Worm (Caenorhabditis elegans) whole organism, early embryonic: ENCODE results near the gene F49F1.5.
"Not testable (repeated sequence)": the region's sequence is repeated elsewhere in the genome, so short reads cannot be mapped to it uniquely, and the experiment has no call there.

Experiments used
- B0310.2 ChIP-seq: sonication (generic microtip); optimal IDR thresholded peaks from 2 replicates; lab custom pipeline; 2016; ENCODE audit warnings: mild to moderate bottlenecking, missing genetic modification characterization, missing compliant biosample characterization
- F13C5.2 ChIP-seq: sonication (generic microtip); optimal IDR thresholded peaks from 2 replicates; lab custom pipeline; 2017; ENCODE audit warnings: mild to moderate bottlenecking, missing genetic modification characterization, inconsistent platforms, missing compliant biosample characterization
- aly-1 ChIP-seq: sonication (generic microtip); optimal IDR thresholded peaks from 2 replicates; lab custom pipeline; 2016; ENCODE audit warnings: missing genetic modification characterization, missing compliant biosample characterization
- ama-1 ChIP-seq: fragments of 150-350 bp; optimal IDR thresholded peaks from 2 replicates; lab custom pipeline; 2014
- ceh-13 ChIP-seq: fragments of 200-800 bp; sonication (Bioruptor generic); optimal IDR thresholded peaks from 2 replicates; lab custom pipeline; 2018; ENCODE audit warnings: mild to moderate bottlenecking, missing genetic modification characterization, missing compliant biosample characterization
- ceh-36 ChIP-seq: sonication (generic microtip); optimal IDR thresholded peaks from 2 replicates; lab custom pipeline; 2016; ENCODE audit warnings: missing genetic modification characterization, inconsistent platforms, missing compliant biosample characterization
- ets-7 ChIP-seq: sonication (generic microtip); optimal IDR thresholded peaks from 2 replicates; lab custom pipeline; 2016; ENCODE audit warnings: missing genotype, missing genetic modification characterization, missing compliant biosample characterization
- flt-1 ChIP-seq: fragments of 200-800 bp; sonication (Bioruptor generic); IDR thresholded peaks from 2 replicates; pipeline ENCODE4 v1.3.6; 2022; ENCODE audit warnings: missing genetic modification characterization, missing compliant biosample characterization
- hmbx-1 ChIP-seq: sonication (generic microtip); optimal IDR thresholded peaks from 2 replicates; lab custom pipeline; 2016; ENCODE audit warnings: mild to moderate bottlenecking, missing genetic modification characterization, missing compliant biosample characterization
- hmg-4 ChIP-seq: fragments of 200-800 bp; sonication (Bioruptor generic); optimal IDR thresholded peaks from 2 replicates; lab custom pipeline; 2018; ENCODE audit warnings: mild to moderate bottlenecking, missing genetic modification characterization, missing compliant biosample characterization
- hnd-1 ChIP-seq: sonication (generic microtip); optimal IDR thresholded peaks from 2 replicates; lab custom pipeline; 2016; ENCODE audit warnings: missing genetic modification characterization, missing compliant biosample characterization
- pes-1 ChIP-seq: fragments of 200-800 bp; sonication (Bioruptor generic); IDR thresholded peaks from 2 replicates; pipeline ENCODE4 v1.3.6; 2022; ENCODE audit warnings: missing genetic modification reagents, missing genetic modification characterization, missing compliant biosample characterization
- scrt-1 ChIP-seq: fragments of 200-800 bp; sonication (Bioruptor generic); IDR thresholded peaks from 2 replicates; pipeline ENCODE4 v1.3.6; 2022; ENCODE audit warnings: missing genetic modification characterization, missing compliant biosample characterization
- sea-1 ChIP-seq: fragments of 200-800 bp; sonication (Bioruptor generic); conservative IDR thresholded peaks from 2 replicates; pipeline ENCODE4 v1.3.6; 2022; ENCODE audit warnings: missing genetic modification characterization, missing compliant biosample characterization
- tbx-11 ChIP-seq: fragments of 200-800 bp; sonication (Bioruptor generic); IDR thresholded peaks from 2 replicates; pipeline ENCODE4 v1.3.6; 2022; ENCODE audit warnings: missing genetic modification characterization, missing compliant biosample characterization
- tbx-37 ChIP-seq: fragments of 200-800 bp; sonication (Bioruptor generic); conservative IDR thresholded peaks from 2 replicates; pipeline ENCODE4 v1.3.6; 2022; ENCODE audit warnings: missing genetic modification reagents, missing genetic modification characterization, missing compliant biosample characterization
- tra-4 ChIP-seq: sonication (generic microtip); optimal IDR thresholded peaks from 2 replicates; lab custom pipeline; 2017; ENCODE audit warnings: missing genetic modification characterization, missing compliant biosample characterization

Gene F49F1.5

DNA sequence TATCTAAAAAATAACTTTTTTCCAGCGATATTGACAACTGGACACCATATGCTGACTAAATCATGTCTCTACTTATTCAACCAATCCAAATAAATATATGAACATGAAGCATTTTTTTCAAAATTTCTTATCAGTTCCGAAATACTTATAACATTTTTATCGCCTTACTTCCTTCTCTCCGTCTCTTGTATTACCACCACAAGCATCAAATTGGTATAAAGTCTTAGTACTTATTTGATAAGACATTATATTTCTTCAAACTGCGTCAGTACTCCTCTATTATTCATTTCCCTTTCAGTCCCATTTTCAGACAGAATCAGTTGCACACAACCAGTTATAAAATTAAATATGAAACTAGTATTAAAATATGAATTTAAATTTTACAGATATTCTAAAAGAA, 27.7 kb upstream of the F49F1.5 start:
- TF ChIP-seq aly-1 (tag; lab: Kevin White, UChicago) (no peak), B0310.2 (no peak), tbx-37 (GFP tag; lab: Robert Waterston, UW) (no peak), sea-1 (GFP tag; lab: Robert Waterston, UW) (no peak), ets-7 (no peak), F13C5.2 (tag; lab: Kevin White, UChicago) (no peak), scrt-1 (GFP tag; lab: Robert Waterston, UW) (no peak), flt-1 (GFP tag; lab: Robert Waterston, UW) (no peak), ama-1 (lab: Kevin White, UChicago) (no peak), pes-1 (GFP tag; lab: Robert Waterston, UW) (no peak), tbx-11 (GFP tag; lab: Robert Waterston, UW) (no peak), ceh-13 (GFP tag; lab: Kevin White, UChicago) (no peak), hnd-1 (tag; lab: Kevin White, UChicago) (no peak), hmg-4 (GFP tag; lab: Kevin White, UChicago) (no peak), hmbx-1 (tag; lab: Kevin White, UChicago) (no peak), ceh-36 (tag; lab: Kevin White, UChicago) (no peak), tra-4 (tag; lab: Kevin White, UChicago) (no peak)

DNA sequence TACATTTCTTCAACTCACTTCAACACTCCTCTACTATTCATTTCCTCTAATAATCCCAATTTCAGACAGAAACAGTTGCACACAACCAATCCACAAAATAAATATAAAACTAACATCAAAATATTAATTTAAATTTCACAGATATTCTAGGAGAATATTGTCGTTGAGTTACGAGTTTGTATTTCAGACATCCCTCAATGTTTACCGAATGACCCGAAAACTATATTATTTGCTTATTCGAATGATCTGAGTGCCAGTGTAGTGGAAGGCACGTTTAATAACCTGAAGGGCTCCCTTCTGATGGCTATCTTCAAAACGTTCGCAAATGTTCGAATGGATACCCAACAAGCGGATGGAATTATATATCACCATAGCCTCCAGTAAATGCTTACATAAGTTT, 24.6 kb upstream of the F49F1.5 start, which contains the start of gene R07C12.3:
Gene R07C12.3 (plus strand): TSS at position 301 of the 400 bp plus-strand sequence.
- TF ChIP-seq tbx-11 (GFP tag; lab: Robert Waterston, UW) = no peak
- TF ChIP-seq scrt-1 (GFP tag; lab: Robert Waterston, UW) = no peak
- no peak for TF ChIP-seq flt-1 (GFP tag; lab: Robert Waterston, UW)

DNA sequence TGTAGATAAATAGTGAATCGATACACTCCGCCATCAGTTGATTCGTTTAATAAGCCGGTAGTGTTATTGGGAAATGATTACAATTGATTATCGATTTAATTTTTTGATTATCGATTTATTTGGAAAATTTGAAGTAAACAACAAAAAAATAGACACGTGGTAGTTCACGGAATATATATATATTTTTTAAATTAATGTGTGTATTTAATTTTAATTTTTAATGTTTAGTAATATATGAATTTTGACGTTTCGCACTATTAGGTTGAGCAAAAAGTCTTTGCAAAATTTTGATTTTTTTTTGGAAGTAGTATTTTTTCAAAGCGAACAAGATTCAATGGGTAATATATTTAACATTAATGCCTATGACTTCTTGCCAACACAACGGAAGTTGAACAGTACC, 22.8 kb upstream of the F49F1.5 start, which contains the start of gene F49F1.12:
Gene F49F1.12 (minus strand): TSS at position 101 of the 400 bp plus-strand sequence.
- TF ChIP-seq flt-1 (GFP tag; lab: Robert Waterston, UW); ceh-13 (GFP tag; lab: Kevin White, UChicago); pes-1 (GFP tag; lab: Robert Waterston, UW): not testable (repeated sequence)

DNA sequence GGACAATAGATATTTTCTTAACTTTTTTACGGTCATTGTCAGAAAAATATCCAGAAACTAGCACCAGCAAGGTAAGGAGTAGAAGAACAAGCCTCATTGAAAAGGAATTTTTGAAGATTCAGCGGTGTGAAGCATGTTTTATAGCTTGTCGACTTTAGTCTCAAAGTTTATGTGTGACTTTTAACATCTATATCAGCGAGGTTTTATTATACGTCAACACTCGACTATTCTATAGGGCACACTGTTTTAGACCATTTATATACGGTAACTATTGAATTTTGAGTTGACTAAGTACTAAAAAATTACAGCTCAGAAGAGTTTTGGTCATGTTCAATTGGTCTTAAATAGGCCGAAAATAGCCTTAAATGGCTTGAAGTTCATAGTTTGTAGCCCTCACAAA, 21.1 kb upstream of the F49F1.5 start, which contains the start of gene F49F1.11:
Gene F49F1.11 (minus strand): TSS at position 101 of the 400 bp plus-strand sequence.
- TF ChIP-seq hnd-1 (tag; lab: Kevin White, UChicago) = no peak
- no peak for TF ChIP-seq ama-1 (lab: Kevin White, UChicago)
- TF ChIP-seq scrt-1 (GFP tag; lab: Robert Waterston, UW) = no peak
- TF ChIP-seq tbx-11 (GFP tag; lab: Robert Waterston, UW) = no peak
- TF ChIP-seq F13C5.2 (tag; lab: Kevin White, UChicago) = no peak
- no peak for TF ChIP-seq tra-4 (tag; lab: Kevin White, UChicago)
- TF ChIP-seq hmg-4 (GFP tag; lab: Kevin White, UChicago) = no peak
- no peak for TF ChIP-seq tbx-37 (GFP tag; lab: Robert Waterston, UW)
- no peak for TF ChIP-seq hmbx-1 (tag; lab: Kevin White, UChicago)
- no peak for TF ChIP-seq B0310.2
- TF ChIP-seq aly-1 (tag; lab: Kevin White, UChicago) = no peak
- no peak for TF ChIP-seq pes-1 (GFP tag; lab: Robert Waterston, UW)

DNA sequence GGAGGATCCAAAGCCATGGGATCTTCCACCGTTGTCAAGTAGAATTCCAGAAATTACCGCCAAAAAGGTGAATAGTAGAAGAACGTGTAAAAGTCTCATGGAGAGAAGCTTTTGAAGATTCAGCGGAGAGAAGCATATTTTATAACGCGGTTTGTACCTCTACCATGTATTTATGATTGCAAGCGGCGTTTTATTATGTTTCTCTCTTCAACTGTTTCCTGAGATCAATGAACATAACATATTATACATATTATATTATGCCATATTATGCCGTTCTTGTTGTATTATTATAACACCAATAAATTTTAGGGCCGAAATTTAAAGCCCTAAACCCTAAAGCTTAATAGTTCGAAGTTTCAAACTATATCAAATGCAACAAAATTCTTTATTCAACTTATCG, 20.1 kb upstream of the F49F1.5 start, which contains the start of gene F49F1.18:
Gene F49F1.18 (minus strand): TSS at position 101 of the 400 bp plus-strand sequence.
- no peak for TF ChIP-seq ceh-13 (GFP tag; lab: Kevin White, UChicago)
- TF ChIP-seq hmbx-1 (tag; lab: Kevin White, UChicago) = no peak
- no peak for TF ChIP-seq tra-4 (tag; lab: Kevin White, UChicago)
- TF ChIP-seq sea-1 (GFP tag; lab: Robert Waterston, UW) = no peak
- TF ChIP-seq hmg-4 (GFP tag; lab: Kevin White, UChicago) = no peak
- TF ChIP-seq ceh-36 (tag; lab: Kevin White, UChicago) = no peak
- TF ChIP-seq F13C5.2 (tag; lab: Kevin White, UChicago) = no peak
- TF ChIP-seq B0310.2 = no peak
- TF ChIP-seq flt-1 (GFP tag; lab: Robert Waterston, UW) = no peak
- no peak for TF ChIP-seq tbx-37 (GFP tag; lab: Robert Waterston, UW)
- TF ChIP-seq ama-1 (lab: Kevin White, UChicago) = no peak
- TF ChIP-seq scrt-1 (GFP tag; lab: Robert Waterston, UW) = no peak
- TF ChIP-seq hnd-1 (tag; lab: Kevin White, UChicago) = no peak
- TF ChIP-seq tbx-11 (GFP tag; lab: Robert Waterston, UW) = no peak
- TF ChIP-seq pes-1 (GFP tag; lab: Robert Waterston, UW) = no peak
- no peak for TF ChIP-seq ets-7
- TF ChIP-seq aly-1 (tag; lab: Kevin White, UChicago) = no peak

DNA sequence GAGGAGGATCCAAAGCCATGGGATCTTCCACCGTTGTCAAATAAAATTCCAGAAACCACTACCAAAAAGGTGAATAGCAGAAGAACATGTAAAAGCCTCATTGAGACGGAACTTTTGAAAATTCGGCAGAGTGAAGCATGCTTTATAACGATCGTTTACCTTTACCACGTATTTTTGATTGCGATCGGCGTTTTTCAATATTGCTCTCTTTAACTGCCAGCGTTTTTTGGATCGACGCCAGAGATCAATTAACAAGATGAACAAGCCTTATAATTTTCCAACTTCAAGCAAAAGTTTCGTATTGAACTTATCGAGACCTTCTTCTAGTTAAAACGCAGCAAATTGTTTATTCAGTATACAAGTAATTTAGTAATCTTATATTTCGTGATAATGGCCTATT, 18.8 kb upstream of the F49F1.5 start, which contains the start of gene F49F1.10:
Gene F49F1.10 (minus strand): TSS at position 101 of the 400 bp plus-strand sequence.
- TF ChIP-seq sea-1 (GFP tag; lab: Robert Waterston, UW) (no peak), aly-1 (tag; lab: Kevin White, UChicago) (no peak), hmbx-1 (tag; lab: Kevin White, UChicago) (no peak)

DNA sequence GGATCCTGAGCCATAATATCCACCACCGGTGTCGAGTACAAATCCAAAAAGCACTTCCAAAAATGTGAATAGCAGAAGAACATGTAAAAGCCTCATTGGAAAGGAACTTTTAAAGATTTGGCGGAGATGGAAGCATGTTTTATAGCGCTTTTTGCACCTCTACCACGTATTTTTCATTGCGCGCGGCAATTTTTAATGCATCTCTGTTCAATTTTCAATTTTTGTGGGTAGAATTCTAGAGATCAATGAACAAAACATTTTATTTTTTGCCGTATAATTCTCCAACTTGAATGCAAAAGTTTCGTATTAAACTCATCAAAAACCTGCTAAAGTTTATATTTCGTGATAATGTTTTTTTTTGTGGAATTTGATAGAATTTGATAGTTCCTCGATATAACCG, 17.3 kb upstream of the F49F1.5 start, which contains the start of gene F49F1.9:
Gene F49F1.9 (minus strand): TSS at position 101 of the 400 bp plus-strand sequence.
- no peak for TF ChIP-seq hmbx-1 (tag; lab: Kevin White, UChicago)
- no peak for TF ChIP-seq aly-1 (tag; lab: Kevin White, UChicago)
- no peak for TF ChIP-seq B0310.2
- TF ChIP-seq hnd-1 (tag; lab: Kevin White, UChicago) = no peak
- no peak for TF ChIP-seq pes-1 (GFP tag; lab: Robert Waterston, UW)
- TF ChIP-seq tra-4 (tag; lab: Kevin White, UChicago) = no peak
- TF ChIP-seq ceh-36 (tag; lab: Kevin White, UChicago) = no peak
- no peak for TF ChIP-seq tbx-37 (GFP tag; lab: Robert Waterston, UW)
- TF ChIP-seq tbx-11 (GFP tag; lab: Robert Waterston, UW) = no peak
- TF ChIP-seq F13C5.2 (tag; lab: Kevin White, UChicago) = no peak
- no peak for TF ChIP-seq ets-7
- no peak for TF ChIP-seq flt-1 (GFP tag; lab: Robert Waterston, UW)
- no peak for TF ChIP-seq sea-1 (GFP tag; lab: Robert Waterston, UW)
- TF ChIP-seq scrt-1 (GFP tag; lab: Robert Waterston, UW) = no peak
- no peak for TF ChIP-seq ceh-13 (GFP tag; lab: Kevin White, UChicago)
- TF ChIP-seq ama-1 (lab: Kevin White, UChicago) = no peak
- no peak for TF ChIP-seq hmg-4 (GFP tag; lab: Kevin White, UChicago)
